Fruit fly (Drosophila melanogaster): ENCODE measurements around the gene Tpr2.

Gene Tpr2

dm6 chr2L:16540773-16541172, 49.4 kb downstream of the Tpr2 start:
- TF ChIP-seq rn (GFP tag; IDR thresholded peaks at IDR 0.05) (no peak), CG13204 (GFP tag; optimal IDR thresholded peaks at IDR 0.05) (no peak), Snoo (tag; optimal IDR thresholded peaks at IDR 0.05) (no peak), fd96Ca (GFP tag; IDR thresholded peaks at IDR 0.05) (0 out of 3 replicates have a peak, but pooled peaks have one; percentile 37)

- TF ChIP-seq CG34367 (tag; optimal IDR thresholded peaks at IDR 0.05), result no peak
- TF ChIP-seq gl (tag; optimal IDR thresholded peaks at IDR 0.05), result no peak
- no peak for TF ChIP-seq Snoo (tag; optimal IDR thresholded peaks at IDR 0.05)
- no peak for TF ChIP-seq D1 (tag; optimal IDR thresholded peaks at IDR 0.05)
- TF ChIP-seq Pif1A (GFP tag; optimal IDR thresholded peaks at IDR 0.05), result no peak
- no peak for TF ChIP-seq rn (GFP tag; IDR thresholded peaks at IDR 0.05)
- peak; percentile 14 for TF ChIP-seq CG8159 (tag; optimal IDR thresholded peaks at IDR 0.05)
Observed at dm6 chr2L:16541318-16541717, 50.0 kb downstream of the Tpr2 start.

dm6 chr2L:16541733-16542132, 50.4 kb downstream of the Tpr2 start:
- TF ChIP-seq CG32121 (GFP tag; IDR thresholded peaks at IDR 0.05), result peak; percentile 50; the same call in 1 of the 2 replicates
- peak; percentile 26 for TF ChIP-seq CG14655 (GFP tag; optimal IDR thresholded peaks at IDR 0.05)
- no peak for TF ChIP-seq CG15710 (tag; optimal IDR thresholded peaks at IDR 0.05)

- TF ChIP-seq gl (tag; optimal IDR thresholded peaks at IDR 0.05) (no peak), CG13204 (GFP tag; optimal IDR thresholded peaks at IDR 0.05) (no peak), Pif1B (GFP tag; optimal IDR thresholded peaks at IDR 0.05) (no peak), CG32121 (GFP tag; IDR thresholded peaks at IDR 0.05) (no peak), D1 (tag; optimal IDR thresholded peaks at IDR 0.05) (no peak), CG14655 (GFP tag; optimal IDR thresholded peaks at IDR 0.05) (no peak), CG4496 (GFP tag; IDR thresholded peaks at IDR 0.05) (no peak), CG10348 (GFP tag; IDR thresholded peaks at IDR 0.05) (no peak)
Observed at dm6 chr2L:16542246-16542645, 50.9 kb downstream of the Tpr2 start, which contains the start of gene CG31816. Gene CG31816, plus strand, starts transcription at chr2L:16542546.

dm6 chr2L:16542997-16543593, 51.8 kb downstream of the Tpr2 start:
- peak; percentile 53 for TF ChIP-seq CG14655 (GFP tag; optimal IDR thresholded peaks at IDR 0.05)
- no peak for TF ChIP-seq CG9948 (tag; optimal IDR thresholded peaks at IDR 0.05)
- TF ChIP-seq CG32121 (GFP tag; IDR thresholded peaks at IDR 0.05), result peak; percentile 27; the same call in 1 of the 2 replicates
- peak; percentile 28 for TF ChIP-seq CG17806 (tag; optimal IDR thresholded peaks at IDR 0.05)
- TF ChIP-seq D1 (tag; optimal IDR thresholded peaks at IDR 0.05), result peak; percentile 64
- peak; percentile 51 for TF ChIP-seq Ets98B (GFP tag; IDR thresholded peaks at IDR 0.05)
- no peak for TF ChIP-seq rn (GFP tag; IDR thresholded peaks at IDR 0.05)
- TF ChIP-seq CG12605 (GFP tag; IDR thresholded peaks at IDR 0.05), result peak; percentile 25; the same call in 1 of the 2 replicates
- TF ChIP-seq gl (tag; optimal IDR thresholded peaks at IDR 0.05), result peak; percentile 59
- peak; percentile 37 for TF ChIP-seq CG8301 (tag; optimal IDR thresholded peaks at IDR 0.05)
- TF ChIP-seq CG4496 (GFP tag; IDR thresholded peaks at IDR 0.05), result peak; percentile 87
- peak; percentile 62 for TF ChIP-seq CG15710 (tag; optimal IDR thresholded peaks at IDR 0.05)
- peak; percentile 73 for TF ChIP-seq CG34367 (tag; optimal IDR thresholded peaks at IDR 0.05)
- no peak for TF ChIP-seq CG10348 (GFP tag; IDR thresholded peaks at IDR 0.05)
- TF ChIP-seq CG13204 (GFP tag; optimal IDR thresholded peaks at IDR 0.05), result no peak
- no peak for TF ChIP-seq EcR (GFP tag; optimal IDR thresholded peaks at IDR 0.05)
- TF ChIP-seq fd96Ca (GFP tag; IDR thresholded peaks at IDR 0.05), result no peak
- TF ChIP-seq Snoo (tag; optimal IDR thresholded peaks at IDR 0.05), result peak; percentile 90
- peak; percentile 49 for TF ChIP-seq Pif1A (GFP tag; optimal IDR thresholded peaks at IDR 0.05)
- no peak for TF ChIP-seq Pif1B (GFP tag; optimal IDR thresholded peaks at IDR 0.05)
- peak; percentile 59 for TF ChIP-seq CG8159 (tag; optimal IDR thresholded peaks at IDR 0.05)

dm6 chr2L:16543894-16544293, 52.6 kb downstream of the Tpr2 start:
- no peak for TF ChIP-seq gl (tag; optimal IDR thresholded peaks at IDR 0.05)
- no peak for TF ChIP-seq CG10348 (GFP tag; IDR thresholded peaks at IDR 0.05)
- TF ChIP-seq Pif1A (GFP tag; optimal IDR thresholded peaks at IDR 0.05), result no peak
- TF ChIP-seq CG9948 (tag; optimal IDR thresholded peaks at IDR 0.05), result no peak
- no peak for TF ChIP-seq CG8159 (tag; optimal IDR thresholded peaks at IDR 0.05)
- no peak for TF ChIP-seq D1 (tag; optimal IDR thresholded peaks at IDR 0.05)
- no peak for TF ChIP-seq CG17806 (tag; optimal IDR thresholded peaks at IDR 0.05)
- no peak for TF ChIP-seq CG15710 (tag; optimal IDR thresholded peaks at IDR 0.05)
- no peak for TF ChIP-seq CG12605 (GFP tag; IDR thresholded peaks at IDR 0.05)
- TF ChIP-seq Pif1B (GFP tag; optimal IDR thresholded peaks at IDR 0.05), result no peak
- TF ChIP-seq rn (GFP tag; IDR thresholded peaks at IDR 0.05), result no peak
- TF ChIP-seq Ets98B (GFP tag; IDR thresholded peaks at IDR 0.05), result no peak
- TF ChIP-seq CG8301 (tag; optimal IDR thresholded peaks at IDR 0.05), result no peak
- TF ChIP-seq CG32121 (GFP tag; IDR thresholded peaks at IDR 0.05), result no peak
- no peak for TF ChIP-seq Snoo (tag; optimal IDR thresholded peaks at IDR 0.05)
- no peak for TF ChIP-seq CG13204 (GFP tag; optimal IDR thresholded peaks at IDR 0.05)
- no peak for TF ChIP-seq fd96Ca (GFP tag; IDR thresholded peaks at IDR 0.05)
- no peak for TF ChIP-seq CG4496 (GFP tag; IDR thresholded peaks at IDR 0.05)

- TF ChIP-seq CG12605 (GFP tag; IDR thresholded peaks at IDR 0.05), result peak; percentile 26; the same call in 1 of the 2 replicates
- peak; percentile 89 for TF ChIP-seq CG8301 (tag; optimal IDR thresholded peaks at IDR 0.05)
- TF ChIP-seq rn (GFP tag; IDR thresholded peaks at IDR 0.05), result 0 out of 2 replicates have a peak, but pooled peaks have one; percentile 47
- TF ChIP-seq CG17806 (tag; optimal IDR thresholded peaks at IDR 0.05), result peak; percentile 69
- peak; percentile 85 for TF ChIP-seq CG32121 (GFP tag; IDR thresholded peaks at IDR 0.05)
- TF ChIP-seq CG10348 (GFP tag; IDR thresholded peaks at IDR 0.05), result no peak
- TF ChIP-seq CG9948 (tag; optimal IDR thresholded peaks at IDR 0.05), result peak; percentile 74
- TF ChIP-seq CG4496 (GFP tag; IDR thresholded peaks at IDR 0.05), result peak; percentile 78
- TF ChIP-seq Ets98B (GFP tag; IDR thresholded peaks at IDR 0.05), result peak; percentile 82
- TF ChIP-seq D1 (tag; optimal IDR thresholded peaks at IDR 0.05), result peak; percentile 38
- TF ChIP-seq fd96Ca (GFP tag; IDR thresholded peaks at IDR 0.05), result peak; percentile 68; the same call in 2 of the 3 replicates
- TF ChIP-seq CG15710 (tag; optimal IDR thresholded peaks at IDR 0.05), result peak; percentile 22
- TF ChIP-seq CG34367 (tag; optimal IDR thresholded peaks at IDR 0.05), result no peak
- peak; percentile 21 for TF ChIP-seq gl (tag; optimal IDR thresholded peaks at IDR 0.05)
- no peak for TF ChIP-seq EcR (GFP tag; optimal IDR thresholded peaks at IDR 0.05)
- no peak for TF ChIP-seq Pif1B (GFP tag; optimal IDR thresholded peaks at IDR 0.05)
- peak; percentile 88 for TF ChIP-seq CG14655 (GFP tag; optimal IDR thresholded peaks at IDR 0.05)
- TF ChIP-seq CG8159 (tag; optimal IDR thresholded peaks at IDR 0.05), result peak; percentile 73
- TF ChIP-seq Snoo (tag; optimal IDR thresholded peaks at IDR 0.05), result no peak
- peak; percentile 44 for TF ChIP-seq Pif1A (GFP tag; optimal IDR thresholded peaks at IDR 0.05)
- TF ChIP-seq CG13204 (GFP tag; optimal IDR thresholded peaks at IDR 0.05), result no peak
Observed at dm6 chr2L:16544563-16545066, 53.3 kb downstream of the Tpr2 start, which contains the start of gene mtgo. Gene mtgo, plus strand, starts transcription at chr2L:16545016.
